Fruit fly (Drosophila melanogaster): ENCODE results near the gene CG12546.

dm6 chr3L:22652425-22652824 is 41.2 kb downstream of the CG12546 start, which contains the start of gene CG33772:
- TF ChIP-seq CG32121 (GFP tag; IDR thresholded peaks at IDR 0.05) (no peak), Pif1B (GFP tag; optimal IDR thresholded peaks at IDR 0.05) (no peak), Ets98B (GFP tag; IDR thresholded peaks at IDR 0.05) (no peak), CG9948 (tag; optimal IDR thresholded peaks at IDR 0.05) (no peak), CG34367 (tag; optimal IDR thresholded peaks at IDR 0.05) (no peak), CG12605 (GFP tag; IDR thresholded peaks at IDR 0.05) (no peak), CG14655 (GFP tag; optimal IDR thresholded peaks at IDR 0.05) (no peak), CG17806 (tag; optimal IDR thresholded peaks at IDR 0.05) (no peak), fd96Ca (GFP tag; IDR thresholded peaks at IDR 0.05) (no peak), CG8301 (tag; optimal IDR thresholded peaks at IDR 0.05) (no peak), Pif1A (GFP tag; optimal IDR thresholded peaks at IDR 0.05) (no peak)
